Worm (Caenorhabditis elegans) whole organism, L3 larva: ENCODE measurements around the gene C30G4.2.

Experiments
- fkh-10 ChIP-seq: sonication (generic microtip); optimal IDR thresholded peaks from 2 replicates; lab custom pipeline; 2017; ENCODE audit warnings: missing biosample characterization, missing genetic modification reagents, missing genetic modification characterization
- nhr-12 ChIP-seq: fragments of 150-350 bp; optimal IDR thresholded peaks from 2 replicates; lab custom pipeline; 2014; ENCODE audit warnings: missing biosample characterization, missing genetic modification characterization
- unc-39 ChIP-seq: sonication (generic microtip); optimal IDR thresholded peaks from 4 replicates; lab custom pipeline; 2017; ENCODE audit warnings: missing biosample characterization, missing genetic modification characterization

ce11 chrX:17064820-17065219 is 19.4 kb upstream of the C30G4.2 start:
- TF ChIP-seq fkh-10 (no peak), unc-39 (tag; lab: Kevin White, UChicago) (no peak), nhr-12 (tag; lab: Kevin White, UChicago) (no peak)
